Worm (Caenorhabditis elegans): ENCODE results near the gene lias-1.

The lias-1 gene

DNA sequence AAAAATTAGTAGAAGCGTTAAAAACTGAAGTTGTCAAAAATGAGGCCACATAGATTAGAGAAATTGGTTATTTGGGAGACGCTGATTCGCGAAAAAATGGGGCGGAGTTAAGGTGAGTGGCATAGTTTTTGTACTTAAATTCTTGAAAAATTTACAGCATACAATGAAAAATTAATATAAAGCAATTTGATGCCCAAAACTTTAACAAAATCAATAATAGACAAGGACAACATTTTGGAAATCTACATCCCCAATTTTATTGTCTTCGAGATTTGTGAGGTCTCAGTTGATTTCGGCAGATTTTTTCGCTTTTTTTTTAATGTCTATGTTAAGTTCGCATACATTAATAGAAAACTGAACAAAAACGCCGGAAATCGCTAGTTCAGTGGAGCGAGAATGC, 28.7 kb downstream of the lias-1 start (continued):
- TF ChIP-seq nhr-47 (tag; optimal IDR thresholded peaks at IDR 0.05) (peak; percentile 77), irx-1 (tag; optimal IDR thresholded peaks at IDR 0.05) (peak; percentile 31), ceh-63 (GFP tag; optimal IDR thresholded peaks at IDR 0.05) (peak; percentile 82), ceh-82 (tag; optimal IDR thresholded peaks at IDR 0.05) (no peak), swsn-7 (tag; optimal IDR thresholded peaks at IDR 0.05) (peak; percentile 40), mep-1 (tag; optimal IDR thresholded peaks at IDR 0.05) (no peak), ces-1 (GFP tag; optimal IDR thresholded peaks at IDR 0.05) (no peak), fkh-4 (tag; optimal IDR thresholded peaks at IDR 0.05; ENCODE audit: borderline replicate concordance) (peak; percentile 78), fkh-10 (GFP tag; optimal IDR thresholded peaks at IDR 0.05) (no peak), efl-3 (GFP tag; optimal IDR thresholded peaks at IDR 0.05) (peak; percentile 22), hpl-2 (GFP tag; optimal IDR thresholded peaks at IDR 0.05) (no peak)

DNA sequence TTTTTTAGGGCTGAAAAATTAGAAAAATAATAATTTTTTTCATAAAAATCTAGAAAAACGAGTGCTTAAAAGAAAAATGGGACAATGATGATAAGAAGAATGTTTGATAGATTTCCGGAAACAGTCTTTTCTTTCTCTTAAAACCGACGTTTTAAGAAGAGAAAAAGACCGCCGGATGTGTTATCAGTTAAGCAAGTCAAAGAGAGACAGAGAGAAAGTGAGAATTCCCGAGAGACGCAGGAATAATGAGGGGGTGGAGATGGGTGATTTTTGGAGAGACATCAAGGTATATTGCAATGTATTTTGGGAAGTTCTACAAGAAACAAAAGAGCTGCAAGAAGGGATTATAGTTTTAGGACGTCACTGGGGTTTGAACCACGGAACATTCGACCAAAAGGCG, 29.4 kb downstream of the lias-1 start, which contains the start of gene C34C12.9:
C34C12.9 (minus strand) TSS at position 16 of the 400 bp plus-strand sequence.
- TF ChIP-seq ceh-82 (tag; optimal IDR thresholded peaks at IDR 0.05), result no peak
- peak; percentile 33 for TF ChIP-seq blmp-1 (tag; optimal IDR thresholded peaks at IDR 0.05)
- peak; percentile 5 for TF ChIP-seq pqm-1 (tag; optimal IDR thresholded peaks at IDR 0.05)
- peak; percentile 30 for TF ChIP-seq elt-2 (tag; optimal IDR thresholded peaks at IDR 0.05)
- TF ChIP-seq efl-1 (optimal IDR thresholded peaks at IDR 0.05), result no peak
- TF ChIP-seq efl-1 (GFP tag; optimal IDR thresholded peaks at IDR 0.05 in 1 of 2), result no peak
- no peak for TF ChIP-seq efl-3 (GFP tag; optimal IDR thresholded peaks at IDR 0.05)

DNA sequence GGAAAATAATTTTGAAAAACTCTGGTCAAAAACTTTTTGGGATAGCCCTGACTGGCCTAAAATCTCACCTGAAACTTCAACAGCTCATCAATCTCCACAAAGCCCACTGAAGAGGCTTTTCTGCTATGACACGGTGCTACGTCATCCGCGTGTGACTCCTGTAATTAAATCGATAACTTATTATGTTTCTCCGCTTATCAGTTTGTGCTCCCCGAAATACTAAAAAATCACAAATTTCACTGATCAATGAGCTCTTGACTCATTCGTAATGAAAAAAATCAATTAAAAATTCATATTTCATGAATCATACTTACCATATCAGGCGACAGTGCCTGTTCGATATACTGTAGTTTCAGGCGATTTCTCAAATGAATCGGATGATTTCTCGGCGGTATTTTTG, 29.9 kb downstream of the lias-1 start:
- TF ChIP-seq nhr-76 (tag; optimal IDR thresholded peaks at IDR 0.05), result no peak
- no peak for TF ChIP-seq ceh-90 (tag; optimal IDR thresholded peaks at IDR 0.05)
- peak in 1 of 2 experiments; percentile 4 for TF ChIP-seq lin-35 (GFP tag; optimal IDR thresholded peaks at IDR 0.05)
- TF ChIP-seq elt-2 (tag; optimal IDR thresholded peaks at IDR 0.05), result peak; percentile 18
- no peak for TF ChIP-seq mab-9 (GFP tag; IDR thresholded peaks at IDR 0.05)
- no peak for TF ChIP-seq C04F5.9 (tag; optimal IDR thresholded peaks at IDR 0.05)
- TF ChIP-seq sptf-1 (tag; optimal IDR thresholded peaks at IDR 0.05), result no peak

DNA sequence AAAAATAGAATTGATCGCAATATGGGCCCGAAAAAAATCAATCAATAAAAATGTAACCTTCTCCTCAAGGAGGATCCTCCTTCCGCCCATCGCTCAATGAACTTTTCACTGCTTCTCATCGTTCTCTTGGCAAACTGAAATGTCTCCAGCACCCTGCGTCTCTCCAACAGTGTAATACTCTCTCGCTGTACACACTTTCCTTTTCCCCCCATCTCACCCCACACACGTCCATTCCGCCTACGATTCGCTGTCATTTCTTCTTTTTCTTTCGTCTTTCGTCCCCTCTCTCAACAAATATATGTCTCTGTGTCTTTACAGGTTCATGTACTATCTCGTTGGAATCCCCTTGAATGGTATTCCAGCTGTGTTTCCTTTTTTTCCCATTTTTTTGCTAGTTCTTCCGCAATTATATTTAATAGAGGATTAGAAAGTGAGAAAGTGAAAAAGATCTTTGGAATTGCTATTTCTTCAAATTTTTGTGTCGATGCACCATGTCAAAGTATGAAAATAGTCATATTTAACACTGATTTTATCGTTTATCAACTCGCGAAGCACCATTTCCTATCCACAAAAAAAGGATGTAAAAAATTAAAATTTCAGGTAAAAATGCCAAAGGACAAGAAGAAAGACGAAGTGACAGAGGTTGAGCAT, 33.4 kb downstream of the lias-1 start, which contains the start of gene rsu-1:
rsu-1 (plus strand) TSS at position 601 of the 651 bp plus-strand sequence.
- peak; percentile 83 for TF ChIP-seq snu-23 (GFP tag; optimal IDR thresholded peaks at IDR 0.05)
- no peak for TF ChIP-seq nhr-28 (tag; optimal IDR thresholded peaks at IDR 0.05)
- TF ChIP-seq C16A3.4 (tag; optimal IDR thresholded peaks at IDR 0.05), result peak; percentile 34
- TF ChIP-seq nhr-71 (tag; optimal IDR thresholded peaks at IDR 0.05), result peak; percentile 74
- peak; percentile 95 for TF ChIP-seq blmp-1 (tag; optimal IDR thresholded peaks at IDR 0.05)
- peak in 1 of 2 experiments; percentile 48 for TF ChIP-seq mdl-1 (tag; optimal IDR thresholded peaks at IDR 0.05)
- TF ChIP-seq ceh-82 (tag; optimal IDR thresholded peaks at IDR 0.05), result peak; percentile 6 to 39 (median 34)
- TF ChIP-seq sox-4 (tag; optimal IDR thresholded peaks at IDR 0.05), result no peak
- TF ChIP-seq nhr-85 (tag), result peak; percentile 46
- TF ChIP-seq lin-39 (tag; optimal IDR thresholded peaks at IDR 0.05), result no peak
- no peak for TF ChIP-seq aha-1 (tag; optimal IDR thresholded peaks at IDR 0.05)
- peak; percentile 69 for TF ChIP-seq xbp-1 (tag; optimal IDR thresholded peaks at IDR 0.05)
- peak; percentile 64 for TF ChIP-seq swsn-7 (tag; optimal IDR thresholded peaks at IDR 0.05)
- TF ChIP-seq nhr-20 (tag; optimal IDR thresholded peaks at IDR 0.05), result peak; percentile 67
- TF ChIP-seq jun-1 (tag; optimal IDR thresholded peaks at IDR 0.05), result peak; percentile 53
- TF ChIP-seq F16B12.6 (tag; optimal IDR thresholded peaks at IDR 0.05), result peak; percentile 2
- TF ChIP-seq nhr-47 (tag; optimal IDR thresholded peaks at IDR 0.05), result peak; percentile 57
- peak; percentile 47 for TF ChIP-seq nhr-90 (tag; optimal IDR thresholded peaks at IDR 0.05; ENCODE audit: poor library complexity)
- no peak for TF ChIP-seq unc-98 (GFP tag; IDR thresholded peaks at IDR 0.05)
- TF ChIP-seq mep-1 (tag; optimal IDR thresholded peaks at IDR 0.05), result peak; percentile 71
- TF ChIP-seq elt-3 (tag; optimal IDR thresholded peaks at IDR 0.05), result peak in 1 of 6 experiments; percentile 15
- no peak for TF ChIP-seq Y116A8C.19 (tag; optimal IDR thresholded peaks at IDR 0.05; ENCODE audit: borderline replicate concordance)
- peak; percentile 58 to 67 for TF ChIP-seq efl-1 (optimal IDR thresholded peaks at IDR 0.05)
- TF ChIP-seq efl-1 (GFP tag; optimal IDR thresholded peaks at IDR 0.05 in 1 of 2), result peak; percentile 47 to 91
- TF ChIP-seq dsc-1 (tag; optimal IDR thresholded peaks at IDR 0.05), result peak; percentile 47
- TF ChIP-seq hlh-4 (tag; optimal IDR thresholded peaks at IDR 0.05), result no peak
- peak in 1 of 2 experiments; percentile 49 for TF ChIP-seq ztf-11 (tag; optimal IDR thresholded peaks at IDR 0.05)
- peak; percentile 68 for TF ChIP-seq rnt-1 (tag; optimal IDR thresholded peaks at IDR 0.05)
- peak; percentile 9 for TF ChIP-seq nhr-11 (tag; optimal IDR thresholded peaks at IDR 0.05)
- peak in 1 of 2 experiments; percentile 18 for TF ChIP-seq egl-27 (tag; optimal IDR thresholded peaks at IDR 0.05)
- no peak for TF ChIP-seq irx-1 (tag; optimal IDR thresholded peaks at IDR 0.05)
- peak; percentile 37 to 42 for TF ChIP-seq lin-35 (GFP tag; optimal IDR thresholded peaks at IDR 0.05)

Measured in whole organism, L1 larva.